Fruit fly (Drosophila melanogaster): ENCODE measurements around the gene Chd1.

DNA sequence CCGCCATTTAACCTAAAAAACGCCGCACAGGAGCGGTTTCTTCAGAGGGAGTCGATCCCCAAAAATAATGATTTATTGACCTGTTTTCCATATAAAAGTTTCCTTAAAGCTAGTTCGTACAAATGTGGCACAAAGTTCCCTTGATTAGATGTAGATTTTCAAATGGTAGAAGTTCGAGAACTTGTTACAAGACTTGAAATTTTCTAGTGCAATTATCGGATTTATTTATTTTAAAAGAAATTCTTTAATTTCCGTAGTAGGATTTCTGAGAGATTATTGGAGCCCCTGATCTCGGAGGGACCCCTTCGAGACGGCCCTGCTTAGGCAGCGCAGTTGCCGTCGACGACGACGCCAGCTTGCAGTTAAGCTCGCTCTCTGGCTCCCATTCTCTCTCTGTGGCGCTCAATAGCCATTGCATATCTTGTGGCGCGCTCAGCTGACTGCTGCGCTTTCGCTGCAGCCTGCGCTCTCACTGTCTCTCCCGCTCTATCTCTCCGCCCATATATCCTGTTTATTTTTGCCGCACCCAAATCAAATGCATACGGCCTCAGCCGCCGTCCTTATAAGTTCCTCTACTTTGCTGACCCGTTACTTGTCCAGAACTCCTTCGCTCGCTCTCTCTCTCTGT, 29.9 kb downstream of the Chd1 start:
- TF ChIP-seq pdm3 (GFP tag; optimal IDR thresholded peaks at IDR 0.05) (peak; percentile 92), CG6808 (GFP tag; optimal IDR thresholded peaks at IDR 0.05) (peak; percentile 89), svp (GFP tag) (peak; percentile 99)

Measured in whole organism, prepupa.